Worm (Caenorhabditis elegans) whole organism, L3 larva: Measurements from ENCODE around the gene D1086.8.

Experiments used
- R02D3.7 ChIP-seq: fragments of 150-350 bp; optimal IDR thresholded peaks from 2 replicates; lab custom pipeline; 2014; ENCODE audit warnings: missing biosample characterization, missing genetic modification characterization
- ceh-82 ChIP-seq: fragments of 150-350 bp; optimal IDR thresholded peaks from 2 replicates; lab custom pipeline; 2014; ENCODE audit warnings: missing biosample characterization, missing genetic modification characterization
- nhr-237 ChIP-seq: fragments of 150-350 bp; optimal IDR thresholded peaks from 2 replicates; lab custom pipeline; 2014; ENCODE audit warnings: missing biosample characterization, missing genetic modification characterization
- unc-62 ChIP-seq: fragments of 150-350 bp; sonication (generic microtip); optimal IDR thresholded peaks from 4 replicates; lab custom pipeline; 2014; ENCODE audit warnings: missing biosample characterization, missing genetic modification reagents, missing genetic modification characterization

DNA sequence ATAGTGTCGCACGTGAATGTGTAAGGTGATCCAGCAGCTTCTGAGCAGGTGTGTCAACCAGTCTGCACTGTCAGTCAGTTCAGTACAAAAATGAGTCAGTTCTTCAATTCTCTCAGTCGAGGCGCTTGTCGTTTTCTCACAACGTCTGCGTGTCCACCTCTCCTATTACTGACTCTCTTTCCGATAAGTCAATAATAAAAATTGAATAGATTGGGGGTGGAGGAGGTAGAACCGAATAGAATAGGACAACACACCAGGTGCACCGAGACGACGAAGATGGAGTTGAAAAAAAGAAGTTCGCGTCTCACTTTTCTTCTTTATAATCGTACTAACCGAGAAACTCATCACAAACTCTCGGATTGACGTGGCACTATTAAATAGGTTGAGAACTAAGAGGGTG is 33.9 kb downstream of the D1086.8 start:
- TF ChIP-seq unc-62 (GFP tag; lab: Kevin White, UChicago): no peak
- TF ChIP-seq R02D3.7 (tag; lab: Kevin White, UChicago): no peak
- TF ChIP-seq ceh-82 (tag; lab: Kevin White, UChicago): no peak
- TF ChIP-seq nhr-237 (tag; lab: Kevin White, UChicago): no peak
